Worm (Caenorhabditis elegans): ENCODE results near the gene noca-2.

Gene noca-2

DNA sequence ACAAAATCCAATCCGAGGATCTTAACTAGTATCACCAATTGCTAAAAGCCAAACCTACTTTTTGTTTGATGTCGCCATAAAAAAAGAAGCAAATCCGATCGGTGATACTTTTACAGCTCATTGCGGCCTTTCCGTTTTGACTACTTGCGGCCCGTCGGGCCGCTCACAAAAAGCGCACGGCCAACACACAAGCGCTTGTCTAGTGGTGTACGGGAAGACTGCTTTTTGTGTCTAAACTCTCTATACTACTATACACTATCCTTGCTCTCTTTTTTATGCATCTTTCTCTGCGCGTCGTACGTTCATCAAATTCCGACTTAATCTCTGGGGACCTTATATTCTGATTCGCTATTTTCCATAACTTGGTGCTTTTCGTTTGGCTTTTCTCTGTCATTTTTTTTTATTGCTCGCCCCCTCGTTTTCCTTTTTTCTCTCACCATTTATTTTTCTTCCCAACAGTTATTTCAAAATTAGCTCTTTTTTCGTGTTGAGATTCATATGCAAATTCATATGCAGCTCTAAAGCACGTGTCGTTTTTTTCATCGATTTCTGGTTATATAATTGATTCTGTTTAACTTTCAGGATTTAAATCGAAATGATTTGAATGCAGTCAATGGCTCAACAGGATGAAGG is at the start of gene noca-2:
Gene noca-2 (plus strand): TSS at position 583 of the 633 bp plus-strand sequence.
- TF ChIP-seq zag-1 (tag; optimal IDR thresholded peaks at IDR 0.05): no peak
- TF ChIP-seq unc-62 (GFP tag; optimal IDR thresholded peaks at IDR 0.05): peak; percentile 2
- TF ChIP-seq pqm-1 (tag; optimal IDR thresholded peaks at IDR 0.05): peak; percentile 8
- no peak for TF ChIP-seq R02D3.7 (tag; optimal IDR thresholded peaks at IDR 0.05)
- no peak for TF ChIP-seq nhr-25 (tag; optimal IDR thresholded peaks at IDR 0.05)
- TF ChIP-seq nfya-1 (tag; optimal IDR thresholded peaks at IDR 0.05; ENCODE audit: insufficient read depth): peak; percentile 77
- peak; percentile 48 for TF ChIP-seq hmg-11 (tag; optimal IDR thresholded peaks at IDR 0.05)
- peak; percentile 29 for TF ChIP-seq egl-5 (tag; optimal IDR thresholded peaks at IDR 0.05)
- peak; percentile 60 for TF ChIP-seq lin-39 (tag; optimal IDR thresholded peaks at IDR 0.05)
- no peak for TF ChIP-seq ceh-82 (tag; optimal IDR thresholded peaks at IDR 0.05)
- TF ChIP-seq pha-4 (tag; optimal IDR thresholded peaks at IDR 0.05): peak; percentile 38
- no peak for TF ChIP-seq nhr-237 (tag; optimal IDR thresholded peaks at IDR 0.05)

DNA sequence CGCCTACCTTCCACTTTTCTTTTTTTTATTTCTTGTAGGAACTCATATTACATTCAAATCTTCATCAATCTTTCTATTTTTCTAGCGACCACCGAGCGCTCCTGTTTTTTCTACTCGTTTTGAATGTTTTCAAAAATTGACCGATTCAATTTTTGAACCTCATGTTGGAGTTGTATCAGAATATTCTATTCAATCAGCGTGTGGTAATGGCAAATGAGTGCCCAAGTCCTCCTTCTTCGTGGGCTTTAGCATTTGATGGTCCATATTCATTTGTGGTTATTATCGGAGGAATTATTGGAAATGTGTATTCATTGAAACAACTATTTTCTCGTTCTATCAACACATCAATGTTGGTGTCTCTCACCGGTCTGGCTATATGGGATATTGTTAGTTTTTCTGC is 49.5 kb upstream of the noca-2 start, which contains the start of gene F52D10.4:
Gene F52D10.4 (plus strand): TSS at position 84 of the 400 bp plus-strand sequence.
- TF ChIP-seq pha-4 (tag; optimal IDR thresholded peaks at IDR 0.05): no peak
- TF ChIP-seq nhr-76 (tag; optimal IDR thresholded peaks at IDR 0.05): no peak
- no peak for TF ChIP-seq tbx-2 (tag; optimal IDR thresholded peaks at IDR 0.05)
- TF ChIP-seq ceh-82 (tag; optimal IDR thresholded peaks at IDR 0.05): no peak

DNA sequence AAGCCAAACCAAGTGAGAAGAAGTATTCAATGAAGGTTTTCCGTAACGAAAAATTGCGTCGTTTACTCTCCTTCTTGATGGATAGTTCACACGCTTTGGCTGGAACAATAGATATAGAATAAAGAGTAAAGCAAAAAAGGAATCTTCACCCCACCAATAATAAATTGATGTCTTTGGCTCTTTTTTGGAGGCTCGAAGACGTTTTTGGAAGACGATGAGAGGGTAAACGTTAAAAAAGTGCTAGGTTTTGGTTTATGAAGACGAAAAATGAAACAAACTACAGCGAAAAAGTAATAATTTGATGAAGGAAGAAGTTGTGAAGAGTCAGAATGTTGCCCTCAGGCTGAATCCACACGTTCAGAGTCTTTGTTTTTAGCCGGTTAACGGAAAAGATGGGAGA is 44.9 kb upstream of the noca-2 start, which contains the start of gene sto-3:
Gene sto-3 (minus strand): TSS at position 101 of the 400 bp plus-strand sequence.
- TF ChIP-seq nhr-12 (tag; optimal IDR thresholded peaks at IDR 0.05): no peak
- no peak for TF ChIP-seq nhr-237 (tag; optimal IDR thresholded peaks at IDR 0.05)
- TF ChIP-seq R02D3.7 (tag; optimal IDR thresholded peaks at IDR 0.05): no peak
- no peak for TF ChIP-seq ceh-9 (tag; optimal IDR thresholded peaks at IDR 0.05)
- no peak for TF ChIP-seq nhr-76 (tag; optimal IDR thresholded peaks at IDR 0.05)
- no peak for TF ChIP-seq egl-27 (tag; optimal IDR thresholded peaks at IDR 0.05)
- TF ChIP-seq mml-1 (tag; optimal IDR thresholded peaks at IDR 0.05): no peak
- no peak for TF ChIP-seq skn-1 (tag; optimal IDR thresholded peaks at IDR 0.05)
- no peak for TF ChIP-seq lin-15B (tag; optimal IDR thresholded peaks at IDR 0.05)
- TF ChIP-seq nhr-43 (tag; optimal IDR thresholded peaks at IDR 0.05; ENCODE audit: poor library complexity, severe bottlenecking): no peak
- TF ChIP-seq elt-1 (tag; optimal IDR thresholded peaks at IDR 0.05): no peak
- TF ChIP-seq fkh-10 (GFP tag; optimal IDR thresholded peaks at IDR 0.05): no peak

DNA sequence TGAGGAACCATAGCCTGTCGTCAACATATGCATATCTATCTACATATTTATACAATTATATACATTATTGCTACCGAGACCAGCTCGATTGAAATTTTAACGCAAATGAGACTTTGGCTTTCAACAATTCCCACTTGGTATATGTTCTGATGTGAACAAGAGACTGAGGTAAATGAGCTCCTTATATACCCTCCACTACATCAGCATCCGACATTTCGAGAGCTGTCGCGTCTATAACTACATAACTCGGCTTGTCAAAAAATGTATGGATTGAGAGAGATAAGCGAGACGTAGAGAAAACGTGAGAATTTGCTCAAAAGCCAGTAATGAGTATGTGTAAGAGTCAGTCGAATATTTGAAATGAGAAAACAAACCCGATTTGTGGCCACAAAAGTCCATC is 43.5 kb upstream of the noca-2 start:
- TF ChIP-seq nhr-25 (tag; optimal IDR thresholded peaks at IDR 0.05): no peak
- peak; percentile 42 for TF ChIP-seq snpc-4 (tag; optimal IDR thresholded peaks at IDR 0.05)

DNA sequence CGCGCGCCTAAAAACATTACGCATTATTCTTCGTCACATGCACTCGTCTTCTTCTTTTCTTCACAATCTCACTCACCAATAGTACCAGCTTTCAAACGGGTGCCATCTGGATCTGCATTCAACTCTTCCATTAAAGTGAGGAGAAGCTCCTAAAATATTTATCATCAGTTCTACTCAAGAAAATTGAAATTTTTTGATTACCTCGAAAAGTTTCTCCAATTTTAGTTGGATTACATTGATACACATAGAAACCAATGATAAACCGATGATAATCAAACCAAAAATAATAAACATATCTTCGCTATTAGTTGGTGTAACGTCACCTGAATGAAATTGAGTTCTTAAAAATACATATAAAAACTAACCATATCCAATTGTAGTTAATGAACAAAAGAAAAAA is 42.3 kb upstream of the noca-2 start:
- no peak for TF ChIP-seq unc-62 (GFP tag; optimal IDR thresholded peaks at IDR 0.05)
- no peak for TF ChIP-seq nhr-43 (tag; optimal IDR thresholded peaks at IDR 0.05; ENCODE audit: poor library complexity, severe bottlenecking)
- no peak for TF ChIP-seq lsy-12 (tag; optimal IDR thresholded peaks at IDR 0.05)
- TF ChIP-seq ceh-82 (tag; optimal IDR thresholded peaks at IDR 0.05): no peak
- no peak for TF ChIP-seq elt-3 (tag; optimal IDR thresholded peaks at IDR 0.05)
- TF ChIP-seq nhr-12 (tag; optimal IDR thresholded peaks at IDR 0.05): no peak
- TF ChIP-seq ceh-16 (tag; optimal IDR thresholded peaks at IDR 0.05): no peak
- TF ChIP-seq nhr-67 (tag; optimal IDR thresholded peaks at IDR 0.05): no peak
- TF ChIP-seq zag-1 (tag; optimal IDR thresholded peaks at IDR 0.05): no peak
- TF ChIP-seq elt-2 (tag; optimal IDR thresholded peaks at IDR 0.05): no peak
- no peak for TF ChIP-seq nhr-77 (tag; optimal IDR thresholded peaks at IDR 0.05)
- no peak for TF ChIP-seq daf-12 (tag; optimal IDR thresholded peaks at IDR 0.05)
- no peak for TF ChIP-seq aly-2 (tag; optimal IDR thresholded peaks at IDR 0.05)

DNA sequence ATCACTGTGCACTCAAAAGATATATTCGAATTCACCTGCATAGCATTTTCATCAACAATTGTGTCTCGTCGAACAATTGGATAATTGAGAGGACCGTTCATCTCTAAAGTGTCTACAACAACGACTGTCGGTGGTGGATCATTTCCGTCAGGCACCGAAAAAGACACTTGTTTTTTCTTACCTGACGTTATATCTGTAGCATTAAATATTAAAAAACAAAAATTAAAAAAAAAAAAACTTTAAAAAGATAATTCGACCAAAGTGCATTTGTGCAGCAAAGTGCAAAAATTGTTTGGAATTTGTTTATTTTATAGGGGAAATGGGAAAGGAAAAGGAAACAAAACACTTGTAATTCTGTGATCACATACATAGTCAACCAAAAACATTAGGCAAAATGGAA is 39.9 kb upstream of the noca-2 start, which contains the start of gene twk-44:
Gene twk-44 (minus strand): TSS at position 101 of the 400 bp plus-strand sequence.
- no peak for TF ChIP-seq tbx-2 (tag; optimal IDR thresholded peaks at IDR 0.05)
- TF ChIP-seq ceh-28 (tag; optimal IDR thresholded peaks at IDR 0.05): no peak
- no peak for TF ChIP-seq fos-1 (tag; optimal IDR thresholded peaks at IDR 0.05)
- TF ChIP-seq nhr-12 (tag; optimal IDR thresholded peaks at IDR 0.05): no peak
- TF ChIP-seq ceh-82 (tag; optimal IDR thresholded peaks at IDR 0.05): no peak
- no peak for TF ChIP-seq egl-27 (tag; optimal IDR thresholded peaks at IDR 0.05)
- TF ChIP-seq aly-2 (tag; optimal IDR thresholded peaks at IDR 0.05): no peak
- TF ChIP-seq elt-2 (tag; optimal IDR thresholded peaks at IDR 0.05): no peak
- no peak for TF ChIP-seq nhr-23 (tag; optimal IDR thresholded peaks at IDR 0.05)
- TF ChIP-seq lsy-12 (tag; optimal IDR thresholded peaks at IDR 0.05): no peak
- TF ChIP-seq unc-62 (GFP tag; optimal IDR thresholded peaks at IDR 0.05): no peak
- TF ChIP-seq egl-5 (tag; optimal IDR thresholded peaks at IDR 0.05): no peak
- no peak for TF ChIP-seq mml-1 (tag; optimal IDR thresholded peaks at IDR 0.05)
- no peak for TF ChIP-seq skn-1 (tag; optimal IDR thresholded peaks at IDR 0.05)
- TF ChIP-seq ama-1 (optimal IDR thresholded peaks at IDR 0.05): no peak
- no peak for TF ChIP-seq nhr-77 (tag; optimal IDR thresholded peaks at IDR 0.05)
- no peak for TF ChIP-seq lin-15B (tag; optimal IDR thresholded peaks at IDR 0.05)
- no peak for TF ChIP-seq fkh-10 (GFP tag; optimal IDR thresholded peaks at IDR 0.05)
